Fruit fly (Drosophila melanogaster) whole organism, embryonic: ENCODE data around the gene CG4017.

Experiments
- Atf6 ChIP-seq: fragments of 200-800 bp; sonication (Bioruptor generic); IDR thresholded peaks from 2 replicates; pipeline ENCODE4 v1.3.6; 2022; ENCODE audit warnings: missing biosample characterization, missing genetic modification characterization
- CG10462 ChIP-seq: fragments of 200-800 bp; sonication (Bioruptor generic); optimal IDR thresholded peaks from 2 replicates; lab custom pipeline; 2016; ENCODE audit warnings: missing biosample characterization, missing genetic modification characterization
- CG10979 ChIP-seq: fragments of 200-800 bp; sonication (Bioruptor generic); optimal IDR thresholded peaks from 2 replicates; lab custom pipeline; 2018; ENCODE audit warnings: missing biosample characterization, mild to moderate bottlenecking, missing genetic modification characterization, moderate library complexity
- CG12769 ChIP-seq: fragments of 200-800 bp; sonication (Bioruptor generic); optimal IDR thresholded peaks from 2 replicates; lab custom pipeline; 2019; ENCODE audit warnings: missing biosample characterization, mild to moderate bottlenecking, missing genetic modification characterization, moderate library complexity
- CG13123 ChIP-seq: fragments of 200-800 bp; sonication (Bioruptor generic); optimal IDR thresholded peaks from 2 replicates; lab custom pipeline; 2016; ENCODE audit warnings: missing biosample characterization, missing genetic modification characterization
- CG13775 ChIP-seq: fragments of 200-800 bp; sonication (Bioruptor generic); optimal IDR thresholded peaks from 3 replicates; lab custom pipeline; 2017; ENCODE audit warnings: missing biosample characterization, mild to moderate bottlenecking, missing genetic modification characterization
- CG16779 ChIP-seq: fragments of 200-800 bp; sonication (Bioruptor generic); IDR thresholded peaks from 2 replicates; pipeline ENCODE4 v1.3.6; 2022; ENCODE audit warnings: missing biosample characterization, missing genetic modification characterization
- CG17328 ChIP-seq: fragments of 200-800 bp; sonication (Bioruptor generic); IDR thresholded peaks from 2 replicates; pipeline ENCODE4 v1.3.6; 2022; ENCODE audit warnings: missing biosample characterization, missing genetic modification characterization
- CG17361 ChIP-seq: fragments of 200-800 bp; sonication (Bioruptor generic); IDR thresholded peaks from 3 replicates; pipeline ENCODE4 v1.3.6; 2022; ENCODE audit warnings: missing biosample characterization, missing genetic modification characterization
- CG2116 ChIP-seq: fragments of 200-800 bp; sonication (Bioruptor generic); optimal IDR thresholded peaks from 3 replicates; lab custom pipeline; 2018; ENCODE audit warnings: missing biosample characterization, mild to moderate bottlenecking, missing genetic modification characterization
- CG2129 ChIP-seq: fragments of 200-800 bp; sonication (Bioruptor generic); IDR thresholded peaks from 2 replicates; pipeline ENCODE4 v1.3.6; 2022; ENCODE audit warnings: missing biosample characterization, missing genetic modification characterization; ENCODE audit not compliant: partially characterized antibody
- CG3163 ChIP-seq: fragments of 200-800 bp; sonication (Bioruptor generic); optimal IDR thresholded peaks from 3 replicates; lab custom pipeline; 2016; ENCODE audit warnings: missing biosample characterization, missing genetic modification characterization
- CG32767 ChIP-seq: fragments of 200-800 bp; sonication (Bioruptor generic); IDR thresholded peaks from 2 replicates; pipeline ENCODE4 v1.3.6; 2022; ENCODE audit warnings: missing biosample characterization, missing genetic modification characterization
- CG32772 ChIP-seq: fragments of 200-800 bp; sonication (Bioruptor generic); IDR thresholded peaks from 2 replicates; pipeline ENCODE4 v1.3.6; 2022; ENCODE audit warnings: missing biosample characterization, missing genetic modification characterization
- CG3281 ChIP-seq: fragments of 200-800 bp; sonication (Bioruptor generic); optimal IDR thresholded peaks from 3 replicates; lab custom pipeline; 2017; ENCODE audit warnings: missing biosample characterization, mild to moderate bottlenecking, missing genetic modification characterization
- CG3407 ChIP-seq: fragments of 200-800 bp; sonication (Bioruptor generic); optimal IDR thresholded peaks from 2 replicates; lab custom pipeline; 2018; ENCODE audit warnings: missing biosample characterization, mild to moderate bottlenecking, missing genetic modification characterization
- CG4328 ChIP-seq: fragments of 200-800 bp; sonication (Bioruptor generic); optimal IDR thresholded peaks from 3 replicates; lab custom pipeline; 2017; ENCODE audit warnings: missing biosample characterization, missing genetic modification reagents, missing genetic modification characterization
- CG4617 ChIP-seq: fragments of 200-800 bp; sonication (Bioruptor generic); optimal IDR thresholded peaks from 3 replicates; lab custom pipeline; 2016; ENCODE audit warnings: missing biosample characterization, missing genetic modification characterization, borderline replicate concordance
- CG6272 ChIP-seq: fragments of 200-800 bp; sonication (Bioruptor generic); IDR thresholded peaks from 2 replicates; pipeline ENCODE4 v1.3.6; 2022; ENCODE audit warnings: missing biosample characterization, missing genetic modification characterization
- CG6765 ChIP-seq: fragments of 200-800 bp; sonication (Bioruptor generic); optimal IDR thresholded peaks from 3 replicates; lab custom pipeline; 2017; ENCODE audit warnings: missing biosample characterization, mild to moderate bottlenecking, missing genetic modification characterization
- CG7357 ChIP-seq: fragments of 200-800 bp; sonication (Bioruptor generic); IDR thresholded peaks from 3 replicates; pipeline ENCODE4 v1.3.6; 2022; ENCODE audit warnings: missing biosample characterization, missing genetic modification characterization
- CG9797 ChIP-seq: fragments of 200-800 bp; sonication (Bioruptor generic); optimal IDR thresholded peaks from 3 replicates; lab custom pipeline; 2018; ENCODE audit warnings: missing biosample characterization, mild to moderate bottlenecking, missing genetic modification characterization
- CG9817 ChIP-seq: fragments of 200-800 bp; sonication (Bioruptor generic); optimal IDR thresholded peaks from 2 replicates; lab custom pipeline; 2018; ENCODE audit warnings: missing biosample characterization, mild to moderate bottlenecking, missing genetic modification characterization, moderate library complexity
- D19B ChIP-seq: fragments of 200-800 bp; sonication (Bioruptor generic); optimal IDR thresholded peaks from 2 replicates; lab custom pipeline; 2017; ENCODE audit warnings: missing biosample characterization, mild to moderate bottlenecking, missing genetic modification characterization
- Dek ChIP-seq: fragments of 200-800 bp; sonication (Bioruptor generic); optimal IDR thresholded peaks from 3 replicates; lab custom pipeline; 2019; ENCODE audit warnings: missing biosample characterization, mild to moderate bottlenecking, missing genetic modification characterization, moderate library complexity
- Dip2 ChIP-seq: fragments of 200-800 bp; sonication (Bioruptor generic); IDR thresholded peaks from 2 replicates; pipeline ENCODE4 v1.3.6; 2022; ENCODE audit warnings: missing biosample characterization, missing genetic modification characterization
- E2f2 ChIP-seq: fragments of 200-800 bp; sonication (Bioruptor generic); IDR thresholded peaks from 2 replicates; pipeline ENCODE4 v1.3.6; 2022; ENCODE audit warnings: missing biosample characterization, missing genetic modification characterization
- Eip74EF ChIP-seq, 2 experiments: fragments of 200-800 bp in 1 of 2; fragments of >200 bp in 1 of 2; sonication (Bioruptor generic) in 1 of 2; optimal IDR thresholded peaks; 2 replicates each; lab custom pipeline; 2017 to 2019; ENCODE audit warnings: missing biosample characterization in 2 of 2, missing genetic modification characterization in 2 of 2, mild to moderate bottlenecking in 1 of 2, moderate library complexity in 1 of 2
- Fer1 ChIP-seq: fragments of 200-800 bp; sonication (Bioruptor generic); optimal IDR thresholded peaks from 2 replicates; lab custom pipeline; 2017; ENCODE audit warnings: missing biosample characterization, mild to moderate bottlenecking, missing genetic modification characterization
- HmgD ChIP-seq: fragments of 200-800 bp; sonication (Bioruptor generic); optimal IDR thresholded peaks from 3 replicates; lab custom pipeline; 2016; ENCODE audit warnings: missing biosample characterization, missing genetic modification characterization
- Jarid2 ChIP-seq: fragments of 200-800 bp; sonication (Bioruptor generic); optimal IDR thresholded peaks from 3 replicates; lab custom pipeline; 2017; ENCODE audit warnings: mild to moderate bottlenecking, missing biosample characterization, missing genetic modification reagents, missing genetic modification characterization
- MESR4 ChIP-seq: fragments of 200-800 bp; sonication (Bioruptor generic); optimal IDR thresholded peaks from 2 replicates; lab custom pipeline; 2018; ENCODE audit warnings: missing biosample characterization, mild to moderate bottlenecking, missing genetic modification characterization, moderate library complexity
- Mrtf ChIP-seq: fragments of 200-800 bp; sonication (Bioruptor generic); IDR thresholded peaks from 3 replicates; pipeline ENCODE4 v1.3.6; 2022; ENCODE audit warnings: missing biosample characterization, missing genetic modification characterization
- NFAT ChIP-seq: fragments of 200-800 bp; sonication (Bioruptor generic); IDR thresholded peaks from 2 replicates; pipeline ENCODE4 v1.3.6; 2022; ENCODE audit warnings: missing biosample characterization, missing genetic modification characterization
- Pdp1 ChIP-seq, 2 experiments: fragments of 200-800 bp; sonication (Bioruptor generic); optimal IDR thresholded peaks; 3 replicates each; lab custom pipeline; 2016; ENCODE audit warnings: missing biosample characterization in 2 of 2, missing genetic modification characterization in 2 of 2, mild to moderate bottlenecking in 1 of 2, moderate library complexity in 1 of 2
- Sry-δ ChIP-seq: fragments of 200-800 bp; sonication (Bioruptor generic); optimal IDR thresholded peaks from 2 replicates; lab custom pipeline; 2016; ENCODE audit warnings: missing biosample characterization, missing genetic modification characterization
- Ssrp ChIP-seq: fragments of 200-800 bp; sonication (Bioruptor generic); optimal IDR thresholded peaks from 2 replicates; lab custom pipeline; 2018; ENCODE audit warnings: missing biosample characterization, mild to moderate bottlenecking, missing genetic modification characterization, moderate library complexity
- caup ChIP-seq: fragments of 200-800 bp; sonication (Bioruptor generic); optimal IDR thresholded peaks from 3 replicates; lab custom pipeline; 2017; ENCODE audit warnings: missing biosample characterization, mild to moderate bottlenecking, missing genetic modification characterization, moderate library complexity; ENCODE audit not compliant: severe bottlenecking
- fd3F ChIP-seq: fragments of 200-800 bp; sonication (Bioruptor generic); optimal IDR thresholded peaks from 2 replicates; lab custom pipeline; 2018; ENCODE audit warnings: missing biosample characterization, mild to moderate bottlenecking, missing genetic modification characterization, moderate library complexity
- gro ChIP-seq: fragments of 200-800 bp; sonication (Bioruptor generic); optimal IDR thresholded peaks from 2 replicates; lab custom pipeline; 2016; ENCODE audit warnings: missing biosample characterization, missing genetic modification characterization
- gt ChIP-seq: fragments of 200-800 bp; sonication (Bioruptor generic); IDR thresholded peaks from 2 replicates; pipeline ENCODE4 v1.3.6; 2022; ENCODE audit warnings: missing biosample characterization, missing genetic modification characterization
- lola ChIP-seq, 3 experiments: fragments of >200 bp in 2 of 3; fragments of 200-800 bp in 1 of 3; sonication (Bioruptor generic) in 1 of 3; optimal IDR thresholded peaks; 2 replicates each; lab custom pipeline; 2017 to 2019; ENCODE audit warnings: missing biosample characterization in 3 of 3, missing genetic modification characterization in 3 of 3, mild to moderate bottlenecking in 1 of 3, moderate library complexity in 1 of 3
- lov ChIP-seq, 2 experiments: fragments of 200-800 bp in 1 of 2; fragments of >200 bp in 1 of 2; sonication (Bioruptor generic) in 1 of 2; IDR thresholded peaks in 1 of 2; optimal IDR thresholded peaks in 1 of 2; 2 replicates in 1 of 2; 3 replicates in 1 of 2; pipeline versions ENCODE4 v1.3.6 to Lab custom; 2017 to 2022; ENCODE audit warnings: missing biosample characterization in 1 of 2, missing genetic modification characterization in 1 of 2
- mirr ChIP-seq: fragments of 200-800 bp; sonication (Bioruptor generic); optimal IDR thresholded peaks from 3 replicates; lab custom pipeline; 2018; ENCODE audit warnings: missing biosample characterization, mild to moderate bottlenecking, missing genetic modification characterization
- run ChIP-seq: fragments of 200-800 bp; sonication (Bioruptor generic); optimal IDR thresholded peaks from 3 replicates; lab custom pipeline; 2018; ENCODE audit warnings: missing biosample characterization, mild to moderate bottlenecking, missing genetic modification characterization
- sens-2 ChIP-seq: fragments of 200-800 bp; sonication (Bioruptor generic); IDR thresholded peaks from 2 replicates; pipeline ENCODE4 v1.3.6; 2022; ENCODE audit warnings: missing biosample characterization, missing genetic modification characterization
- ttk ChIP-seq: fragments of 200-800 bp; sonication (Bioruptor generic); IDR thresholded peaks from 2 replicates; pipeline ENCODE4 v2.1.2; 2022; ENCODE audit warnings: missing biosample characterization, missing genetic modification characterization

The CG4017 gene

dm6 chr2L:9757990-9758814 lies 8.7 kb upstream of the CG4017 start, which contains the start of gene zf30C (continued):
- TF ChIP-seq Eip74EF (GFP tag; optimal IDR thresholded peaks at IDR 0.05; lab: Kevin White, UChicago) = peak in 1 of 2 experiments; percentile 57
- TF ChIP-seq Jarid2 = no peak
- TF ChIP-seq CG7357 (GFP tag; lab: Robert Waterston, UW) = peak; percentile 63; the same call in 1 of the 3 replicates
- TF ChIP-seq Pdp1 (GFP tag; optimal IDR thresholded peaks at IDR 0.05; lab: Kevin White, UChicago) = peak; percentile 82 to 92
- peak; percentile 85 for TF ChIP-seq CG9817 (tag; lab: Kevin White, UChicago)
- TF ChIP-seq gt (GFP tag; lab: Robert Waterston, UW) = peak; percentile 47; the same call in 1 of the 2 replicates
- TF ChIP-seq run (tag; lab: Kevin White, UChicago) = peak; percentile 31
- TF ChIP-seq CG10462 (GFP tag; lab: Kevin White, UChicago) = peak; percentile 59
- peak; percentile 81 for TF ChIP-seq CG12769 (tag; lab: Kevin White, UChicago)
- peak; percentile 88 for TF ChIP-seq CG4617
- peak; percentile 80 for TF ChIP-seq caup
- TF ChIP-seq ttk (GFP tag; lab: Robert Waterston, UW) = peak; percentile 84
- TF ChIP-seq CG32772 (GFP tag; lab: Robert Waterston, UW) = peak; percentile 81
- peak; percentile 91 for TF ChIP-seq NFAT (GFP tag; lab: Robert Waterston, UW)
- TF ChIP-seq CG13775 (GFP tag; lab: Kevin White, UChicago) = peak; percentile 89
- peak; percentile 3 for TF ChIP-seq CG9797 (GFP tag; lab: Kevin White, UChicago)
- peak; percentile 31 for TF ChIP-seq CG3407
- peak; percentile 54 for TF ChIP-seq CG10979 (tag; lab: Kevin White, UChicago)
- TF ChIP-seq CG16779 (GFP tag; lab: Robert Waterston, UW) = peak; percentile 54
- no peak; the same call in none of the 2 replicates for TF ChIP-seq CG32767 (GFP tag; lab: Robert Waterston, UW)
- TF ChIP-seq CG17328 (GFP tag; lab: Robert Waterston, UW) = peak; percentile 84
- peak in 1 of 3 experiments; percentile 60 for TF ChIP-seq lola (GFP tag; optimal IDR thresholded peaks at IDR 0.05; lab: Kevin White, UChicago)
- peak; percentile 77 for TF ChIP-seq CG17361 (GFP tag; lab: Robert Waterston, UW)
- TF ChIP-seq gro (GFP tag; lab: Kevin White, UChicago) = peak; percentile 75
- TF ChIP-seq CG3163 (GFP tag; lab: Kevin White, UChicago) = peak; percentile 79
- peak; percentile 61 for TF ChIP-seq D19B (GFP tag; lab: Kevin White, UChicago)
- TF ChIP-seq CG6765 (GFP tag; lab: Kevin White, UChicago) = peak; percentile 55
- 0 out of 2 replicates have a peak, but pooled peaks have one; percentile 40 for TF ChIP-seq sens-2 (GFP tag; lab: Robert Waterston, UW)
- TF ChIP-seq Fer1 = peak; percentile 67
- TF ChIP-seq Dip2 (GFP tag; lab: Robert Waterston, UW) = no peak
- peak; percentile 77 for TF ChIP-seq CG3281
- TF ChIP-seq MESR4 (GFP tag; lab: Kevin White, UChicago) = peak; percentile 66
- TF ChIP-seq CG13123 (GFP tag; lab: Kevin White, UChicago) = peak; percentile 78
- no peak for TF ChIP-seq CG2129 (GFP tag; lab: Robert Waterston, UW)
- TF ChIP-seq E2f2 = peak; percentile 99
- peak; percentile 76 for TF ChIP-seq Ssrp (tag; lab: Kevin White, UChicago)
- peak; percentile 75 for TF ChIP-seq Sry-δ (GFP tag; lab: Kevin White, UChicago)
- TF ChIP-seq lov (optimal IDR thresholded peaks at IDR 0.05; lab: Kevin White, UChicago) = no peak
- peak; percentile 81; the same call in 2 of the 3 replicates for TF ChIP-seq lov (GFP tag; IDR thresholded peaks at IDR 0.05; lab: Robert Waterston, UW)
- TF ChIP-seq CG2116 = peak; percentile 99
- peak; percentile 82 for TF ChIP-seq Atf6 (GFP tag; lab: Robert Waterston, UW)
- TF ChIP-seq Mrtf = peak; percentile 84
- peak; percentile 60 for TF ChIP-seq fd3F (GFP tag; lab: Kevin White, UChicago)
- peak; percentile 87 for TF ChIP-seq CG6272 (GFP tag; lab: Robert Waterston, UW)
- TF ChIP-seq Dek (tag; lab: Kevin White, UChicago) = peak; percentile 64
- peak; percentile 37 for TF ChIP-seq mirr (GFP tag; lab: Kevin White, UChicago)
- peak; percentile 90 for TF ChIP-seq HmgD (GFP tag; lab: Kevin White, UChicago)
- peak; percentile 75 for TF ChIP-seq CG4328 (GFP tag; lab: Kevin White, UChicago)
